Fruit fly (Drosophila melanogaster) whole organism, prepupa: ENCODE measurements around the gene CG6277.

Source experiments
- CG6792 ChIP-seq: fragments of 200-800 bp; sonication (Bioruptor generic); optimal IDR thresholded peaks from 3 replicates; lab custom pipeline; 2016; ENCODE audit warnings: missing biosample characterization, missing genetic modification characterization
- CG8319 ChIP-seq: fragments of 200-800 bp; sonication (Bioruptor generic); optimal IDR thresholded peaks from 3 replicates; lab custom pipeline; 2016; ENCODE audit warnings: missing biosample characterization, missing genetic modification characterization

DNA sequence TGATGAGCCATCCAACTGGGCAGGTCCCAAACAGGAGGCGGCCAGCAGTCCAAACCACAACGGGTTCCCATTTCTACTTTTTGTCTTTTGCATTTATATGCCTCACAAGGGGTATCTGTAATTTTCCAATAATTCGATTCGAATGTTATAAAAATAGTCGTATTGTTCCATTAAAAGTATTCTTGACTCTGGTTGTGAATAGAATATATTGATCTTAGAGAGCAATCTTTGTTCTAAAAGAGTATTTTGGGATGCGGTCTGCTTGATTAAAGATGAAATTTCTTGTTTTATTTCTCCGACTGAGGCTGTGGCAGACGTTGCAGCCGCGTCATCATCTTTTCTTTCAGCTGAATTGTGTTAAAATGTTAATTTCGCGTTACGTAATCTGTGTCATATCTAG is 10.9 kb upstream of the CG6277 start:
- TF ChIP-seq CG6792 (GFP tag; lab: Kevin White, UChicago) (no peak), CG8319 (GFP tag; lab: Kevin White, UChicago) (no peak)
